Worm (Caenorhabditis elegans) whole organism, young adult: ENCODE results near the gene scl-13.

Experiments used
- ccch-3 ChIP-seq: fragments of 200-800 bp; sonication (Bioruptor generic); optimal IDR thresholded peaks from 2 replicates; lab custom pipeline; 2018; ENCODE audit warnings: mild to moderate bottlenecking, missing genetic modification characterization, missing compliant biosample characterization
- lin-54 ChIP-seq: fragments of 200-800 bp; sonication (Bioruptor generic); optimal IDR thresholded peaks from 2 replicates; lab custom pipeline; 2018; ENCODE audit warnings: mild to moderate bottlenecking, missing genetic modification characterization, missing compliant biosample characterization
- pha-4 ChIP-seq: fragments of 150-350 bp; sonication (generic microtip); optimal IDR thresholded peaks from 2 replicates; lab custom pipeline; 2014; ENCODE audit warnings: missing biosample characterization, missing genetic modification reagents, missing genetic modification characterization
- snpc-1.3 ChIP-seq: sonication (generic microtip); optimal IDR thresholded peaks from 2 replicates; lab custom pipeline; 2017; ENCODE audit warnings: missing genetic modification characterization, mild to moderate bottlenecking, missing compliant biosample characterization, antibody characterized with exemption, moderate library complexity, missing genotype, missing genetic modification reagents; ENCODE audit not compliant: insufficient read depth
- unc-62 ChIP-seq: fragments of 150-350 bp; optimal IDR thresholded peaks from 2 replicates; lab custom pipeline; 2014; ENCODE audit warnings: missing biosample characterization, missing genetic modification reagents, missing genetic modification characterization
- ztf-3 ChIP-seq: fragments of 200-800 bp; sonication (Bioruptor generic); optimal IDR thresholded peaks from 2 replicates; lab custom pipeline; 2018; ENCODE audit warnings: mild to moderate bottlenecking, missing genetic modification characterization, missing compliant biosample characterization

- no peak for TF ChIP-seq ccch-3
- TF ChIP-seq ztf-3 (GFP tag; lab: Kevin White, UChicago): no peak
- no peak for TF ChIP-seq lin-54 (GFP tag; lab: Kevin White, UChicago)
- no peak for TF ChIP-seq snpc-1.3 (tag; lab: Kevin White, UChicago)
- TF ChIP-seq unc-62 (GFP tag; lab: Kevin White, UChicago): no peak
- TF ChIP-seq pha-4 (tag; lab: Kevin White, UChicago): no peak
These were observed 39.8 kb downstream of the scl-13 start, which contains the start of the genes R08E5.1 and rips-1 for ce11 chrV:3771437-3772256.
